Fruit fly (Drosophila melanogaster) whole organism, wandering third instar larva: ENCODE results near the gene Rdl.

Experiments used
- fru ChIP-seq: fragments of 200-800 bp; sonication (Bioruptor generic); optimal IDR thresholded peaks from 3 replicates; lab custom pipeline; 2016; ENCODE audit warnings: missing biosample characterization, mild to moderate bottlenecking, missing genetic modification characterization
- usp ChIP-seq: fragments of >200 bp; optimal IDR thresholded peaks from 2 replicates; lab custom pipeline; 2017; ENCODE audit warnings: missing biosample characterization, missing genetic modification characterization

- TF ChIP-seq fru (GFP tag; lab: Kevin White, UChicago) (no peak), usp (GFP tag; lab: Kevin White, UChicago) (no peak)
Measured at dm6 chr3L:9208704-9209405, 26.9 kb upstream of the Rdl start, which contains the start of gene Slc45-1.
